Fruit fly (Drosophila melanogaster): ENCODE data around the gene chrb.

chrb gene

DNA sequence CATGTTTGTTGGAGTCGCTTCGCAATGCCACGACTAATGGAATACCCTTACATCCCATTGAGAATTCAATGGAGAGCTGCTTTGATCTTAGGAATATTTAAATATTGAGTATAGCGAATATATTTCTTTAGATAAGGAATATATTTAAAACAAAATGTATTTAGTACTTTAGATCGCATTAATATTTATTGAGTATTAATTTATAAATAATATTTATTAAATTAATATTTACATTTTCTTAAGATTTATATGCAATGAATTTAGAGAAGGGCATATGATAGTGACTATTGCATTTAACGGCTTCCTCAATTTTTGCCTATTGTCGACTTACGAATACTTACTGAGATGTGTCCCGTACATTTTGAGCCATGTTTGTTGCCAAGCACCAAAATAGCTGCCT, 43.2 kb upstream of the chrb start:
- peak; percentile 24 for TF ChIP-seq OdsH (GFP tag; optimal IDR thresholded peaks at IDR 0.05)
- TF ChIP-seq lz (GFP tag; optimal IDR thresholded peaks at IDR 0.05), result no peak
- TF ChIP-seq CG8319 (GFP tag; optimal IDR thresholded peaks at IDR 0.05), result no peak
- no peak for TF ChIP-seq net (GFP tag; optimal IDR thresholded peaks at IDR 0.05)
- TF ChIP-seq Ets96B (tag; optimal IDR thresholded peaks at IDR 0.05), result no peak
- TF ChIP-seq CG10669 (GFP tag; optimal IDR thresholded peaks at IDR 0.05), result no peak
- TF ChIP-seq CG6792 (GFP tag; optimal IDR thresholded peaks at IDR 0.05), result no peak
- no peak for TF ChIP-seq CG11902 (GFP tag; optimal IDR thresholded peaks at IDR 0.05)
- no peak for TF ChIP-seq vri (GFP tag; optimal IDR thresholded peaks at IDR 0.05)
- TF ChIP-seq CG3032 (tag; optimal IDR thresholded peaks at IDR 0.05), result peak; percentile 39
- TF ChIP-seq Sox102F (GFP tag; optimal IDR thresholded peaks at IDR 0.05), result no peak
- peak; percentile 52 for TF ChIP-seq Hr4 (GFP tag; optimal IDR thresholded peaks at IDR 0.05)
- TF ChIP-seq Eip93F (GFP tag; optimal IDR thresholded peaks at IDR 0.05), result no peak
- TF ChIP-seq acj6 (GFP tag; optimal IDR thresholded peaks at IDR 0.05), result no peak
- TF ChIP-seq pdm3 (GFP tag; optimal IDR thresholded peaks at IDR 0.05), result no peak
- TF ChIP-seq fd85E (GFP tag; optimal IDR thresholded peaks at IDR 0.05), result no peak
- TF ChIP-seq CG3919 (GFP tag; optimal IDR thresholded peaks at IDR 0.05), result peak; percentile 13
- peak; percentile 88 for TF ChIP-seq CG32006 (GFP tag; optimal IDR thresholded peaks at IDR 0.05)
- TF ChIP-seq fd59A (GFP tag; optimal IDR thresholded peaks at IDR 0.05), result no peak
- no peak for TF ChIP-seq dsx (GFP tag; optimal IDR thresholded peaks at IDR 0.05; ENCODE audit: poor library complexity, severe bottlenecking)
- no peak for TF ChIP-seq CG7368 (GFP tag; optimal IDR thresholded peaks at IDR 0.05)
- peak; percentile 80 for TF ChIP-seq CG6276 (GFP tag; optimal IDR thresholded peaks at IDR 0.05)
- TF ChIP-seq Eip78C (GFP tag), result peak; percentile 61
- TF ChIP-seq CG9139 (GFP tag; optimal IDR thresholded peaks at IDR 0.05), result no peak
- TF ChIP-seq Sox15 (GFP tag; optimal IDR thresholded peaks at IDR 0.05), result no peak
- peak; percentile 83 for TF ChIP-seq CG15336 (GFP tag; IDR thresholded peaks at IDR 0.05)
- TF ChIP-seq CG6163 (GFP tag; IDR thresholded peaks at IDR 0.05), result no peak
- no peak for TF ChIP-seq Smox (GFP tag; optimal IDR thresholded peaks at IDR 0.05)
- TF ChIP-seq achi (GFP tag; optimal IDR thresholded peaks at IDR 0.05), result peak; percentile 27
- TF ChIP-seq salr (GFP tag; optimal IDR thresholded peaks at IDR 0.05), result peak in 1 of 2 experiments; percentile 29
- no peak for TF ChIP-seq Met (GFP tag; optimal IDR thresholded peaks at IDR 0.05)
- no peak for TF ChIP-seq Eip75B (GFP tag; optimal IDR thresholded peaks at IDR 0.05)
- peak; percentile 23 for TF ChIP-seq dac (GFP tag; optimal IDR thresholded peaks at IDR 0.05)
- no peak for TF ChIP-seq Hr38 (GFP tag; optimal IDR thresholded peaks at IDR 0.05)
- TF ChIP-seq Hr39 (GFP tag; optimal IDR thresholded peaks at IDR 0.05), result no peak
- no peak for TF ChIP-seq topi (GFP tag; optimal IDR thresholded peaks at IDR 0.05)
- TF ChIP-seq Gug (GFP tag; IDR thresholded peaks at IDR 0.05), result 0 out of 2 replicates have a peak, but pooled peaks have one; percentile 21
- no peak for TF ChIP-seq CG16779 (tag; optimal IDR thresholded peaks at IDR 0.05)
- no peak for TF ChIP-seq esn (GFP tag; optimal IDR thresholded peaks at IDR 0.05)
- no peak for TF ChIP-seq fkh (GFP tag; optimal IDR thresholded peaks at IDR 0.05)
- no peak for TF ChIP-seq CG1621 (tag; optimal IDR thresholded peaks at IDR 0.05)
- TF ChIP-seq CG31627 (GFP tag; optimal IDR thresholded peaks at IDR 0.05), result no peak
- peak; percentile 5 for TF ChIP-seq CG34406 (GFP tag; optimal IDR thresholded peaks at IDR 0.05)
- TF ChIP-seq Sox14 (GFP tag; optimal IDR thresholded peaks at IDR 0.05), result no peak
- no peak for TF ChIP-seq ss (GFP tag; optimal IDR thresholded peaks at IDR 0.05)
- TF ChIP-seq Lpt (GFP tag; optimal IDR thresholded peaks at IDR 0.05), result peak; percentile 32
- no peak for TF ChIP-seq CG6854 (GFP tag; optimal IDR thresholded peaks at IDR 0.05)
- TF ChIP-seq CG8119 (GFP tag; IDR thresholded peaks at IDR 0.05), result peak; percentile 85
- TF ChIP-seq CG8632 (GFP tag; optimal IDR thresholded peaks at IDR 0.05), result no peak
- peak; percentile 37 for TF ChIP-seq CG10631 (GFP tag; optimal IDR thresholded peaks at IDR 0.05)
- peak; percentile 72 for TF ChIP-seq CG4318 (GFP tag; optimal IDR thresholded peaks at IDR 0.05)
- TF ChIP-seq CG6808 (GFP tag; optimal IDR thresholded peaks at IDR 0.05), result peak; percentile 18
